Fruit fly (Drosophila melanogaster): Measurements from ENCODE around the gene CG33509.

dm6 chr2L:21084268-21084667, 2.0 kb downstream of the CG33509 start, which contains the start of gene CG33510:
- TF ChIP-seq Vsx2 (GFP tag; optimal IDR thresholded peaks at IDR 0.05; ENCODE audit: partially characterized antibody) (no peak), sage (GFP tag; optimal IDR thresholded peaks at IDR 0.05) (no peak), lola (GFP tag; optimal IDR thresholded peaks at IDR 0.05) (no peak), h (GFP tag; optimal IDR thresholded peaks at IDR 0.05) (peak; percentile 31), pan (optimal IDR thresholded peaks at IDR 0.05) (no peak), tai (GFP tag; optimal IDR thresholded peaks at IDR 0.05) (no peak), psq (GFP tag; optimal IDR thresholded peaks at IDR 0.05) (no peak), N (GFP tag; optimal IDR thresholded peaks at IDR 0.05) (no peak), dmrt93B (GFP tag; optimal IDR thresholded peaks at IDR 0.05) (no peak), woc (GFP tag; optimal IDR thresholded peaks at IDR 0.05) (no peak)

All from whole organism, wandering third instar larva.